Worm (Caenorhabditis elegans): ENCODE data around the gene sth-1.

sth-1 gene

ce11 chrV:8027429-8028142 is 24.4 kb upstream of the sth-1 start:
- TF ChIP-seq ham-2 (GFP tag; optimal IDR thresholded peaks at IDR 0.05) (no peak), nhr-2 (tag; optimal IDR thresholded peaks at IDR 0.05) (no peak), M03D4.4 (tag; optimal IDR thresholded peaks at IDR 0.05) (no peak), nhr-28 (tag; optimal IDR thresholded peaks at IDR 0.05) (no peak), snpc-4 (tag; optimal IDR thresholded peaks at IDR 0.05) (no peak), bed-3 (GFP tag; optimal IDR thresholded peaks at IDR 0.05) (no peak), unc-62 (GFP tag; optimal IDR thresholded peaks at IDR 0.05) (no peak)

ce11 chrV:8028825-8029489 is 23.0 kb upstream of the sth-1 start, which contains the start of gene oma-2:
TSS of gene oma-2 (plus strand) at chrV:8029439.
- TF ChIP-seq elt-1 (tag; optimal IDR thresholded peaks at IDR 0.05; ENCODE audit: borderline replicate concordance, insufficient read depth) (no peak), elt-3 (tag; optimal IDR thresholded peaks at IDR 0.05) (no peak), lin-13 (tag; optimal IDR thresholded peaks at IDR 0.05) (no peak), drap-1 (GFP tag; optimal IDR thresholded peaks at IDR 0.05) (no peak), lin-32 (GFP tag; optimal IDR thresholded peaks at IDR 0.05) (no peak), sem-2 (GFP tag; optimal IDR thresholded peaks at IDR 0.05) (no peak)

ce11 chrV:8031121-8031520 is 20.8 kb upstream of the sth-1 start, which contains the start of gene vars-1:
TSS of gene vars-1 (plus strand) at chrV:8031411.
- TF ChIP-seq sptf-1 (tag; optimal IDR thresholded peaks at IDR 0.05) (no peak), zip-8 (tag; optimal IDR thresholded peaks at IDR 0.05) (no peak), nhr-76 (tag; optimal IDR thresholded peaks at IDR 0.05) (no peak), flh-1 (GFP tag; optimal IDR thresholded peaks at IDR 0.05) (no peak), unc-62 (GFP tag; optimal IDR thresholded peaks at IDR 0.05) (no peak), mep-1 (tag; optimal IDR thresholded peaks at IDR 0.05) (peak; percentile 54), ces-1 (GFP tag; optimal IDR thresholded peaks at IDR 0.05) (peak; percentile 49), lsy-2 (tag; optimal IDR thresholded peaks at IDR 0.05) (peak; percentile 47), lin-32 (GFP tag; optimal IDR thresholded peaks at IDR 0.05) (no peak)

- TF ChIP-seq nhr-12 (tag; optimal IDR thresholded peaks at IDR 0.05) (no peak), M03D4.4 (tag; optimal IDR thresholded peaks at IDR 0.05) (no peak), ham-2 (GFP tag; optimal IDR thresholded peaks at IDR 0.05) (no peak), ceh-39 (tag; optimal IDR thresholded peaks at IDR 0.05) (no peak), unc-62 (GFP tag; optimal IDR thresholded peaks at IDR 0.05) (no peak)
Measured at ce11 chrV:8034811-8035210, 17.1 kb upstream of the sth-1 start, which contains the start of gene algn-12. TSS of gene algn-12 (plus strand) at chrV:8035111.

- TF ChIP-seq lsy-2 (tag; optimal IDR thresholded peaks at IDR 0.05): no peak
- no peak for TF ChIP-seq drap-1 (GFP tag; optimal IDR thresholded peaks at IDR 0.05)
- TF ChIP-seq blmp-1 (tag; optimal IDR thresholded peaks at IDR 0.05): no peak
- TF ChIP-seq nhr-28 (tag; optimal IDR thresholded peaks at IDR 0.05): no peak
- no peak for TF ChIP-seq sem-2 (GFP tag; optimal IDR thresholded peaks at IDR 0.05)
- no peak for TF ChIP-seq nhr-12 (tag; optimal IDR thresholded peaks at IDR 0.05)
- no peak for TF ChIP-seq zip-8 (tag; optimal IDR thresholded peaks at IDR 0.05)
- TF ChIP-seq lin-13 (tag; optimal IDR thresholded peaks at IDR 0.05): no peak
- TF ChIP-seq bed-3 (GFP tag; optimal IDR thresholded peaks at IDR 0.05): no peak
- TF ChIP-seq ztf-11 (tag; optimal IDR thresholded peaks at IDR 0.05): no peak
- TF ChIP-seq nhr-2 (tag; optimal IDR thresholded peaks at IDR 0.05): no peak
- no peak for TF ChIP-seq flh-1 (GFP tag; optimal IDR thresholded peaks at IDR 0.05)
- TF ChIP-seq ces-1 (GFP tag; optimal IDR thresholded peaks at IDR 0.05): no peak
- TF ChIP-seq elt-1 (tag; optimal IDR thresholded peaks at IDR 0.05; ENCODE audit: borderline replicate concordance, insufficient read depth): no peak
Measured at ce11 chrV:8035947-8036346, 16.0 kb upstream of the sth-1 start, which contains the start of gene ZC513.14. TSS of gene ZC513.14 (minus strand) at chrV:8036047.

- TF ChIP-seq sptf-1 (tag; optimal IDR thresholded peaks at IDR 0.05) (peak; percentile 14), nhr-28 (tag; optimal IDR thresholded peaks at IDR 0.05) (no peak)
Measured at ce11 chrV:8039085-8039525, 12.8 kb upstream of the sth-1 start.

- TF ChIP-seq nhr-237 (tag; optimal IDR thresholded peaks at IDR 0.05) (no peak), mab-5 (tag; optimal IDR thresholded peaks at IDR 0.05) (no peak), nhr-76 (tag; optimal IDR thresholded peaks at IDR 0.05) (no peak), tbx-8 (GFP tag; optimal IDR thresholded peaks at IDR 0.05) (no peak), nhr-28 (tag; optimal IDR thresholded peaks at IDR 0.05) (no peak), mls-2 (tag; optimal IDR thresholded peaks at IDR 0.05) (no peak), ztf-11 (tag; optimal IDR thresholded peaks at IDR 0.05) (no peak), zip-8 (tag; optimal IDR thresholded peaks at IDR 0.05) (no peak), nhr-2 (tag; optimal IDR thresholded peaks at IDR 0.05) (no peak), sptf-1 (tag; optimal IDR thresholded peaks at IDR 0.05) (no peak)
Measured at ce11 chrV:8039606-8040005, 12.3 kb upstream of the sth-1 start.
